Fruit fly (Drosophila melanogaster) whole organism, embryonic: ENCODE measurements around the gene mmy.

Experiments
- BEAF-32 ChIP-seq: fragments of 200-800 bp; sonication (Bioruptor generic); optimal IDR thresholded peaks from 3 replicates; lab custom pipeline; 2017; ENCODE audit warnings: missing biosample characterization, missing genetic modification characterization, mild to moderate bottlenecking, moderate library complexity, missing genetic modification reagents
- CG10274 ChIP-seq: fragments of 200-800 bp; sonication (Bioruptor generic); optimal IDR thresholded peaks from 3 replicates; lab custom pipeline; 2017; ENCODE audit warnings: missing biosample characterization, mild to moderate bottlenecking, missing genetic modification characterization
- CG10979 ChIP-seq: fragments of 200-800 bp; sonication (Bioruptor generic); optimal IDR thresholded peaks from 2 replicates; lab custom pipeline; 2018; ENCODE audit warnings: missing biosample characterization, mild to moderate bottlenecking, missing genetic modification characterization, moderate library complexity
- CG11085 ChIP-seq: fragments of 200-800 bp; sonication (Bioruptor generic); IDR thresholded peaks from 2 replicates; pipeline ENCODE4 v1.3.6; 2022; ENCODE audit warnings: missing biosample characterization, missing genetic modification characterization
- CG12104 ChIP-seq: fragments of 200-800 bp; sonication (Bioruptor generic); optimal IDR thresholded peaks from 3 replicates; lab custom pipeline; 2016; ENCODE audit warnings: missing biosample characterization, missing genetic modification characterization
- CG13123 ChIP-seq: fragments of 200-800 bp; sonication (Bioruptor generic); optimal IDR thresholded peaks from 2 replicates; lab custom pipeline; 2016; ENCODE audit warnings: missing biosample characterization, missing genetic modification characterization
- CG1603 ChIP-seq: fragments of 200-800 bp; sonication (Bioruptor generic); optimal IDR thresholded peaks from 2 replicates; lab custom pipeline; 2019; ENCODE audit warnings: missing biosample characterization, mild to moderate bottlenecking, missing genetic modification characterization, moderate library complexity
- CG17328 ChIP-seq: fragments of 200-800 bp; sonication (Bioruptor generic); IDR thresholded peaks from 2 replicates; pipeline ENCODE4 v1.3.6; 2022; ENCODE audit warnings: missing biosample characterization, missing genetic modification characterization
- CG2120 ChIP-seq: fragments of 200-800 bp; sonication (Bioruptor generic); optimal IDR thresholded peaks from 3 replicates; lab custom pipeline; 2016; ENCODE audit warnings: missing biosample characterization, missing genetic modification characterization
- CG32767 ChIP-seq: fragments of 200-800 bp; sonication (Bioruptor generic); IDR thresholded peaks from 2 replicates; pipeline ENCODE4 v1.3.6; 2022; ENCODE audit warnings: missing biosample characterization, missing genetic modification characterization
- CG3995 ChIP-seq: fragments of 200-800 bp; sonication (Bioruptor generic); optimal IDR thresholded peaks from 3 replicates; lab custom pipeline; 2016; ENCODE audit warnings: missing biosample characterization, missing genetic modification characterization
- CG4854 ChIP-seq: fragments of 200-800 bp; sonication (Bioruptor generic); optimal IDR thresholded peaks from 2 replicates; lab custom pipeline; 2016; ENCODE audit warnings: missing biosample characterization, missing genetic modification characterization, inconsistent platforms
- CG6689 ChIP-seq: fragments of 200-800 bp; sonication (Bioruptor generic); IDR thresholded peaks from 2 replicates; pipeline ENCODE4 v1.3.6; 2022; ENCODE audit warnings: missing biosample characterization, missing genetic modification characterization
- CG8359 ChIP-seq: fragments of 200-800 bp; sonication (Bioruptor generic); optimal IDR thresholded peaks from 2 replicates; lab custom pipeline; 2017; ENCODE audit warnings: missing biosample characterization, mild to moderate bottlenecking, missing genetic modification characterization, borderline replicate concordance
- CG8944 ChIP-seq: fragments of 200-800 bp; sonication (Bioruptor generic); optimal IDR thresholded peaks from 3 replicates; lab custom pipeline; 2016; ENCODE audit warnings: missing biosample characterization, missing genetic modification characterization
- CG9876 ChIP-seq: fragments of 200-800 bp; sonication (Bioruptor generic); optimal IDR thresholded peaks from 2 replicates; lab custom pipeline; 2016; ENCODE audit warnings: missing biosample characterization, missing genetic modification characterization
- Chrac-16 ChIP-seq: fragments of 200-800 bp; sonication (Bioruptor generic); optimal IDR thresholded peaks from 3 replicates; lab custom pipeline; 2016; ENCODE audit warnings: missing biosample characterization, missing genetic modification characterization
- Drgx ChIP-seq: fragments of 200-800 bp; sonication (Bioruptor generic); IDR thresholded peaks from 2 replicates; pipeline ENCODE4 v1.3.6; 2022; ENCODE audit warnings: missing biosample characterization, missing genetic modification characterization
- Elba2 ChIP-seq: fragments of 200-800 bp; sonication (Bioruptor generic); optimal IDR thresholded peaks from 3 replicates; lab custom pipeline; 2016; ENCODE audit warnings: missing biosample characterization, missing genetic modification characterization
- HLHmδ ChIP-seq: fragments of 200-800 bp; sonication (Bioruptor generic); optimal IDR thresholded peaks from 2 replicates; lab custom pipeline; 2018; ENCODE audit warnings: missing biosample characterization, mild to moderate bottlenecking, missing genetic modification characterization, moderate library complexity
- Jarid2 ChIP-seq: fragments of 200-800 bp; sonication (Bioruptor generic); optimal IDR thresholded peaks from 3 replicates; lab custom pipeline; 2017; ENCODE audit warnings: mild to moderate bottlenecking, missing biosample characterization, missing genetic modification reagents, missing genetic modification characterization
- Mad ChIP-seq: fragments of 200-800 bp; sonication (Bioruptor generic); optimal IDR thresholded peaks from 2 replicates; lab custom pipeline; 2016; ENCODE audit warnings: missing biosample characterization, missing genetic modification characterization
- Med ChIP-seq: fragments of 200-800 bp; sonication (Bioruptor generic); peaks from one replicate; lab custom pipeline; 2016; ENCODE audit warnings: missing biosample characterization, missing genetic modification characterization, mild to moderate bottlenecking, inconsistent platforms, moderate library complexity
- Meics ChIP-seq: fragments of 200-800 bp; sonication (Bioruptor generic); optimal IDR thresholded peaks from 2 replicates; lab custom pipeline; 2017; ENCODE audit warnings: missing biosample characterization, mild to moderate bottlenecking, missing genetic modification characterization
- Myb ChIP-seq: fragments of 200-800 bp; sonication (Bioruptor generic); optimal IDR thresholded peaks from 2 replicates; lab custom pipeline; 2016; ENCODE audit warnings: missing biosample characterization, missing genetic modification characterization
- Optix ChIP-seq: fragments of 200-800 bp; sonication (Bioruptor generic); IDR thresholded peaks from 3 replicates; pipeline ENCODE4 v1.3.6; 2022; ENCODE audit warnings: missing biosample characterization, missing genetic modification characterization
- Poxn ChIP-seq: fragments of 200-800 bp; sonication (Bioruptor generic); IDR thresholded peaks from 2 replicates; pipeline ENCODE4 v1.3.6; 2022; ENCODE audit warnings: missing biosample characterization, missing genetic modification characterization
- amos ChIP-seq: fragments of 200-800 bp; sonication (Bioruptor generic); IDR thresholded peaks from 2 replicates; pipeline ENCODE4 v1.3.6; 2022; ENCODE audit warnings: missing biosample characterization, missing genetic modification characterization; ENCODE audit not compliant: partially characterized antibody
- ap ChIP-seq: fragments of 200-800 bp; sonication (Bioruptor generic); IDR thresholded peaks from 2 replicates; pipeline ENCODE4 v1.3.6; 2022; ENCODE audit warnings: missing biosample characterization, missing genetic modification characterization
- dan ChIP-seq: fragments of 200-800 bp; sonication (Bioruptor generic); IDR thresholded peaks from 2 replicates; pipeline ENCODE4 v1.3.6; 2022; ENCODE audit warnings: missing biosample characterization, missing genetic modification characterization
- disco-r ChIP-seq: fragments of 200-800 bp; sonication (Bioruptor generic); optimal IDR thresholded peaks from 2 replicates; lab custom pipeline; 2016; ENCODE audit warnings: missing biosample characterization, missing genetic modification characterization
- dmrt99B ChIP-seq: fragments of 200-800 bp; sonication (Bioruptor generic); optimal IDR thresholded peaks from 2 replicates; lab custom pipeline; 2018; ENCODE audit warnings: missing biosample characterization, mild to moderate bottlenecking, missing genetic modification characterization, moderate library complexity
- fd96Cb ChIP-seq: fragments of 200-800 bp; sonication (Bioruptor generic); optimal IDR thresholded peaks from 2 replicates; lab custom pipeline; 2018; ENCODE audit warnings: missing biosample characterization, mild to moderate bottlenecking, missing genetic modification characterization, moderate library complexity
- gce ChIP-seq: fragments of 200-800 bp; sonication (Bioruptor generic); IDR thresholded peaks from 3 replicates; pipeline ENCODE4 v1.3.6; 2022; ENCODE audit warnings: missing biosample characterization, missing genetic modification characterization
- grau ChIP-seq: fragments of 200-800 bp; optimal IDR thresholded peaks from 3 replicates; lab custom pipeline; 2019; ENCODE audit warnings: missing biosample characterization, mild to moderate bottlenecking, missing genetic modification characterization, moderate library complexity
- hkb ChIP-seq, 2 experiments: fragments of 200-800 bp in 1 of 2; fragments of >200 bp in 1 of 2; sonication (Bioruptor generic) in 1 of 2; IDR thresholded peaks in 1 of 2; optimal IDR thresholded peaks in 1 of 2; 2 replicates each; pipeline versions ENCODE4 v1.3.6 to Lab custom; 2017 to 2022; ENCODE audit warnings: missing biosample characterization in 1 of 2, missing genetic modification characterization in 1 of 2
- mirr ChIP-seq: fragments of 200-800 bp; sonication (Bioruptor generic); optimal IDR thresholded peaks from 3 replicates; lab custom pipeline; 2018; ENCODE audit warnings: missing biosample characterization, mild to moderate bottlenecking, missing genetic modification characterization
- nerfin-2 ChIP-seq: fragments of 200-800 bp; sonication (Bioruptor generic); IDR thresholded peaks from 2 replicates; pipeline ENCODE4 v1.3.6; 2022; ENCODE audit warnings: missing biosample characterization, missing genetic modification characterization; ENCODE audit not compliant: partially characterized antibody
- p53 ChIP-seq: fragments of 200-800 bp; sonication (Bioruptor generic); optimal IDR thresholded peaks from 2 replicates; lab custom pipeline; 2016; ENCODE audit warnings: missing biosample characterization, missing genetic modification characterization
- pan ChIP-seq, 4 experiments: fragments of >200 bp in 3 of 4; fragments of 200-800 bp in 1 of 4; sonication (Bioruptor generic) in 1 of 4; optimal IDR thresholded peaks in 3 of 4; IDR thresholded peaks in 1 of 4; 2 replicates each; pipeline versions ENCODE4 v1.3.6 to Lab custom; 2017 to 2022; ENCODE audit warnings: missing biosample characterization in 2 of 4, missing genetic modification characterization in 2 of 4, mixed read lengths in 1 of 4
- pho ChIP-seq: fragments of 200-800 bp; sonication (Bioruptor generic); optimal IDR thresholded peaks from 2 replicates; lab custom pipeline; 2016; ENCODE audit warnings: missing biosample characterization, missing genetic modification characterization
- ranshi ChIP-seq: fragments of 200-800 bp; sonication (Bioruptor generic); IDR thresholded peaks from 2 replicates; pipeline ENCODE4 v1.3.6; 2022; ENCODE audit warnings: missing biosample characterization, missing genetic modification characterization
- sc ChIP-seq, 3 experiments: fragments of >200 bp in 2 of 3; fragments of 200-800 bp in 1 of 3; sonication (Bioruptor generic) in 1 of 3; optimal IDR thresholded peaks; 2 replicates in 2 of 3; 3 replicates in 1 of 3; lab custom pipeline; 2017; ENCODE audit warnings: mild to moderate bottlenecking in 1 of 3, missing biosample characterization in 1 of 3, missing genetic modification characterization in 1 of 3, missing genetic modification reagents in 1 of 3
- sens ChIP-seq: fragments of 200-800 bp; sonication (Bioruptor generic); peaks from one replicate; lab custom pipeline; 2016; ENCODE audit warnings: missing biosample characterization, missing genetic modification characterization
- shn ChIP-seq: fragments of 200-800 bp; sonication (Bioruptor generic); optimal IDR thresholded peaks from 3 replicates; lab custom pipeline; 2016; ENCODE audit warnings: missing biosample characterization, missing genetic modification characterization
- sim ChIP-seq: fragments of 200-800 bp; sonication (Bioruptor generic); IDR thresholded peaks from 2 replicates; pipeline ENCODE4 v1.3.6; 2022; ENCODE audit warnings: missing biosample characterization, missing genetic modification characterization
- trh ChIP-seq: fragments of 200-800 bp; sonication (Bioruptor generic); optimal IDR thresholded peaks from 2 replicates; lab custom pipeline; 2016; ENCODE audit warnings: missing biosample characterization, missing genetic modification characterization
- vvl ChIP-seq: fragments of 200-800 bp; sonication (Bioruptor generic); IDR thresholded peaks from 2 replicates; pipeline ENCODE4 v1.3.6; 2022; ENCODE audit warnings: missing biosample characterization, missing genetic modification characterization

Gene mmy

DNA sequence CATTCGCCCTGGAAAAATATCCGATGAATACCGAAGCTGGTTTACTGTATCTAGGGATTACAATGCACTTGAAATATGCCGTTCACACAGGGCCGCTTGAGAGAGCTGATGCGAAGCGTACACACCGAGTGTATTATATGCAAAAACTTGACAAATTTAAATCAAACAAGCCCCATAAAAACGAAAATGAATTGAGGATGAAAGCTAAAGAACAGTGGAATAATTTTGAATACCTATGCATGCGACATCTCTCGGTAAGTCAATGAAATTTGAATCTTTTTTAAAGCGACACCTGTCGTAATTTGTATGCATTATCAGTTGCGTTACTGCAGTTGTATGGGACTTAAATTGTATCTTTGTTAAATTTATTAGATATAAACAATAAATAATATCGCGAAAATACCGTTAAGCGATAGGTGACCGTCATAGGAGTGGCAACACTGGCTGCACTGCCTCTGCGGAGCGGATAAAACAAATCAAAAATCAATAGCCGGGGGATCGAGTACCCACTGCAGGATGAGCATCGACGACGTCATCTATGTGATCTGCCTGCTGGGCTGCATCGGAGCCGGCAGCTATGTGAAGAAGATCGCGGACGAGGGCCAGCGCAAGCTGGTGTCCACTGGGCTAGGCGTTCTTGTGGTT, 17.6 kb downstream of the mmy start, which contains the start of gene frj (continued):
- TF ChIP-seq Jarid2 (no peak), CG2120 (GFP tag; lab: Kevin White, UChicago) (peak; percentile 74), grau (tag; lab: Kevin White, UChicago) (peak; percentile 77), BEAF-32 (GFP tag; lab: Kevin White, UChicago) (peak; percentile 95), CG17328 (peak; percentile 59), Myb (peak; percentile 69), sim (GFP tag; lab: Robert Waterston, UW) (no peak), CG12104 (GFP tag; lab: Kevin White, UChicago) (peak; percentile 43), hkb (optimal IDR thresholded peaks at IDR 0.05; lab: Kevin White, UChicago) (peak; percentile 55), hkb (GFP tag; IDR thresholded peaks at IDR 0.05; lab: Robert Waterston, UW) (peak; percentile 28; the same call in 1 of the 2 replicates), Elba2 (no peak), Drgx (GFP tag; lab: Robert Waterston, UW) (peak; percentile 36; the same call in 1 of the 2 replicates), trh (no peak), dmrt99B (peak; percentile 53), gce (GFP tag; lab: Robert Waterston, UW) (no peak), mirr (no peak), dan (GFP tag; lab: Robert Waterston, UW) (no peak), CG6689 (GFP tag; lab: Robert Waterston, UW) (peak; percentile 51), nerfin-2 (GFP tag; lab: Robert Waterston, UW) (0 out of 2 replicates have a peak, but pooled peaks have one; percentile 13), disco-r (GFP tag; lab: Kevin White, UChicago) (no peak), Chrac-16 (GFP tag; lab: Kevin White, UChicago) (peak; percentile 63), CG3995 (GFP tag; lab: Kevin White, UChicago) (peak; percentile 59), p53 (GFP tag; lab: Kevin White, UChicago) (peak; percentile 60), CG10274 (GFP tag; lab: Kevin White, UChicago) (no peak), ranshi (peak; percentile 55; the same call in 1 of the 2 replicates), CG1603 (peak; percentile 88), amos (GFP tag; lab: Robert Waterston, UW) (peak; percentile 66; the same call in 1 of the 2 replicates), CG9876 (GFP tag; lab: Kevin White, UChicago) (peak; percentile 81), CG8359 (GFP tag; lab: Kevin White, UChicago) (no peak), fd96Cb (peak; percentile 52), CG32767 (GFP tag; lab: Robert Waterston, UW) (no peak), Poxn (GFP tag; lab: Robert Waterston, UW) (no peak), shn (GFP tag; lab: Kevin White, UChicago) (peak; percentile 69), Meics (peak; percentile 29), pho (GFP tag; lab: Kevin White, UChicago) (peak; percentile 72), CG10979 (tag; lab: Kevin White, UChicago) (peak; percentile 48), vvl (GFP tag; lab: Robert Waterston, UW) (peak; percentile 82; the same call in 1 of the 2 replicates), Optix (GFP tag; lab: Robert Waterston, UW) (peak; percentile 63; the same call in 2 of the 3 replicates), CG11085 (peak; percentile 61), Mad (GFP tag; lab: Kevin White, UChicago) (peak; percentile 71), ap (GFP tag; lab: Robert Waterston, UW) (no peak), HLHmδ (GFP tag; lab: Kevin White, UChicago) (no peak), CG8944 (peak; percentile 75), CG4854 (GFP tag; lab: Kevin White, UChicago) (no peak), CG13123 (GFP tag; lab: Kevin White, UChicago) (peak; percentile 33), Med (GFP tag; lab: Kevin White, UChicago) (peak; percentile 93), sc (optimal IDR thresholded peaks at IDR 0.05; lab: Kevin White, UChicago) (no peak), sc (GFP tag; optimal IDR thresholded peaks at IDR 0.05; lab: Kevin White, UChicago) (no peak), sens (peak; percentile 91), pan (optimal IDR thresholded peaks at IDR 0.05; lab: Kevin White, UChicago) (no peak), pan (GFP tag; optimal IDR thresholded peaks at IDR 0.05 in 1 of 2, IDR thresholded peaks at IDR 0.05 in 1 of 2) (no peak)
